Fruit fly (Drosophila melanogaster) whole organism, embryonic: ENCODE measurements around the gene VhaSFD.

Source experiments
- B-H2 ChIP-seq: fragments of 200-800 bp; sonication (Bioruptor generic); optimal IDR thresholded peaks from 2 replicates; lab custom pipeline; 2018; ENCODE audit warnings: missing biosample characterization, mild to moderate bottlenecking, missing genetic modification characterization
- CG10147 ChIP-seq: fragments of 200-800 bp; sonication (Bioruptor generic); optimal IDR thresholded peaks from 2 replicates; lab custom pipeline; 2019; ENCODE audit warnings: missing biosample characterization, mild to moderate bottlenecking, missing genetic modification characterization, moderate library complexity
- CG1024 ChIP-seq: fragments of 200-800 bp; sonication (Bioruptor generic); IDR thresholded peaks from 2 replicates; pipeline ENCODE4 v1.3.6; 2022; ENCODE audit warnings: missing biosample characterization, missing genetic modification characterization
- CG11398 ChIP-seq: fragments of 200-800 bp; sonication (Bioruptor generic); optimal IDR thresholded peaks from 2 replicates; lab custom pipeline; 2016; ENCODE audit warnings: missing biosample characterization, missing genetic modification characterization
- CG13775 ChIP-seq: fragments of 200-800 bp; sonication (Bioruptor generic); optimal IDR thresholded peaks from 3 replicates; lab custom pipeline; 2017; ENCODE audit warnings: missing biosample characterization, mild to moderate bottlenecking, missing genetic modification characterization
- CG1602 ChIP-seq: fragments of 200-800 bp; sonication (Bioruptor generic); optimal IDR thresholded peaks from 3 replicates; lab custom pipeline; 2016; ENCODE audit warnings: missing biosample characterization, missing genetic modification characterization
- CG1603 ChIP-seq: fragments of 200-800 bp; sonication (Bioruptor generic); optimal IDR thresholded peaks from 2 replicates; lab custom pipeline; 2019; ENCODE audit warnings: missing biosample characterization, mild to moderate bottlenecking, missing genetic modification characterization, moderate library complexity
- CG1832 ChIP-seq: fragments of 200-800 bp; sonication (Bioruptor generic); optimal IDR thresholded peaks from 2 replicates; lab custom pipeline; 2017; ENCODE audit warnings: missing biosample characterization, mild to moderate bottlenecking, missing genetic modification characterization, inconsistent platforms
- CG33557 ChIP-seq: fragments of 200-800 bp; sonication (Bioruptor generic); optimal IDR thresholded peaks from 2 replicates; lab custom pipeline; 2019; ENCODE audit warnings: missing biosample characterization, mild to moderate bottlenecking, missing genetic modification characterization, moderate library complexity
- CG4404 ChIP-seq: fragments of 200-800 bp; sonication (Bioruptor generic); IDR thresholded peaks from 2 replicates; pipeline ENCODE4 v1.3.6; 2022; ENCODE audit warnings: missing biosample characterization, missing genetic modification characterization
- CG5953 ChIP-seq: fragments of 200-800 bp; sonication (Bioruptor generic); IDR thresholded peaks from 2 replicates; pipeline ENCODE4 v1.3.6; 2022; ENCODE audit warnings: missing biosample characterization, missing genetic modification characterization
- CG6272 ChIP-seq: fragments of 200-800 bp; sonication (Bioruptor generic); IDR thresholded peaks from 2 replicates; pipeline ENCODE4 v1.3.6; 2022; ENCODE audit warnings: missing biosample characterization, missing genetic modification characterization
- CG6791 ChIP-seq: fragments of 200-800 bp; sonication (Bioruptor generic); IDR thresholded peaks from 3 replicates; pipeline ENCODE4 v1.3.6; 2022; ENCODE audit warnings: missing biosample characterization, missing genetic modification characterization; ENCODE audit not compliant: partially characterized antibody
- CG8089 ChIP-seq: fragments of 200-800 bp; sonication (Bioruptor generic); optimal IDR thresholded peaks from 3 replicates; lab custom pipeline; 2016; ENCODE audit warnings: missing biosample characterization, missing genetic modification characterization
- CG8359 ChIP-seq: fragments of 200-800 bp; sonication (Bioruptor generic); optimal IDR thresholded peaks from 2 replicates; lab custom pipeline; 2017; ENCODE audit warnings: missing biosample characterization, mild to moderate bottlenecking, missing genetic modification characterization, borderline replicate concordance
- Doc3 ChIP-seq: fragments of 200-800 bp; sonication (Bioruptor generic); IDR thresholded peaks from 3 replicates; pipeline ENCODE4 v1.3.6; 2022; ENCODE audit warnings: missing biosample characterization, missing genetic modification characterization; ENCODE audit not compliant: partially characterized antibody
- Dref ChIP-seq: fragments of 200-800 bp; sonication (Bioruptor generic); IDR thresholded peaks from 2 replicates; pipeline ENCODE4 v1.3.6; 2022; ENCODE audit warnings: missing biosample characterization, missing genetic modification characterization
- E2f2 ChIP-seq: fragments of 200-800 bp; sonication (Bioruptor generic); IDR thresholded peaks from 2 replicates; pipeline ENCODE4 v1.3.6; 2022; ENCODE audit warnings: missing biosample characterization, missing genetic modification characterization
- Eip74EF ChIP-seq, 2 experiments: fragments of 200-800 bp in 1 of 2; fragments of >200 bp in 1 of 2; sonication (Bioruptor generic) in 1 of 2; optimal IDR thresholded peaks; 2 replicates each; lab custom pipeline; 2017 to 2019; ENCODE audit warnings: missing biosample characterization in 2 of 2, missing genetic modification characterization in 2 of 2, mild to moderate bottlenecking in 1 of 2, moderate library complexity in 1 of 2
- Elba2 ChIP-seq: fragments of 200-800 bp; sonication (Bioruptor generic); optimal IDR thresholded peaks from 3 replicates; lab custom pipeline; 2016; ENCODE audit warnings: missing biosample characterization, missing genetic modification characterization
- Fer3 ChIP-seq: fragments of 200-800 bp; sonication (Bioruptor generic); optimal IDR thresholded peaks from 2 replicates; lab custom pipeline; 2018; ENCODE audit warnings: missing biosample characterization, mild to moderate bottlenecking, missing genetic modification characterization, moderate library complexity
- H2.0 ChIP-seq: fragments of 200-800 bp; sonication (Bioruptor generic); IDR thresholded peaks from 2 replicates; pipeline ENCODE4 v1.3.6; 2022; ENCODE audit warnings: missing biosample characterization, missing genetic modification characterization
- Hey ChIP-seq: fragments of 200-800 bp; sonication (Bioruptor generic); optimal IDR thresholded peaks from 3 replicates; lab custom pipeline; 2018; ENCODE audit warnings: missing biosample characterization, mild to moderate bottlenecking, missing genetic modification characterization
- HmgZ ChIP-seq: fragments of 200-800 bp; sonication (Bioruptor generic); optimal IDR thresholded peaks from 2 replicates; lab custom pipeline; 2018; ENCODE audit warnings: missing biosample characterization, mild to moderate bottlenecking, missing genetic modification characterization
- Hr3 ChIP-seq: fragments of 200-800 bp; sonication (Bioruptor generic); optimal IDR thresholded peaks from 3 replicates; lab custom pipeline; 2016; ENCODE audit warnings: missing biosample characterization, missing genetic modification characterization
- Lim3 ChIP-seq: fragments of 200-800 bp; sonication (Bioruptor generic); IDR thresholded peaks from 2 replicates; pipeline ENCODE4 v1.3.6; 2022; ENCODE audit warnings: missing biosample characterization, missing genetic modification characterization
- MESR4 ChIP-seq: fragments of 200-800 bp; sonication (Bioruptor generic); optimal IDR thresholded peaks from 2 replicates; lab custom pipeline; 2018; ENCODE audit warnings: missing biosample characterization, mild to moderate bottlenecking, missing genetic modification characterization, moderate library complexity
- Max ChIP-seq: fragments of 200-800 bp; sonication (Bioruptor generic); optimal IDR thresholded peaks from 2 replicates; lab custom pipeline; 2016; ENCODE audit warnings: missing biosample characterization, mild to moderate bottlenecking, missing genetic modification characterization
- NK7.1 ChIP-seq: fragments of 200-800 bp; sonication (Bioruptor generic); optimal IDR thresholded peaks from 3 replicates; lab custom pipeline; 2016; ENCODE audit warnings: missing biosample characterization, missing genetic modification characterization
- Ptx1 ChIP-seq: fragments of 200-800 bp; sonication (Bioruptor generic); IDR thresholded peaks from 2 replicates; pipeline ENCODE4 v1.3.6; 2022; ENCODE audit warnings: missing biosample characterization, missing genetic modification characterization
- Vsx1 ChIP-seq: fragments of 200-800 bp; sonication (Bioruptor generic); optimal IDR thresholded peaks from 2 replicates; lab custom pipeline; 2017; ENCODE audit warnings: missing biosample characterization, mild to moderate bottlenecking, missing genetic modification characterization, missing genetic modification reagents
- ash1 ChIP-seq: fragments of 200-800 bp; sonication (Bioruptor generic); optimal IDR thresholded peaks from 2 replicates; lab custom pipeline; 2018; ENCODE audit warnings: missing biosample characterization, mild to moderate bottlenecking, missing genetic modification characterization
- ato ChIP-seq: fragments of 200-800 bp; sonication (Bioruptor generic); IDR thresholded peaks from 2 replicates; pipeline ENCODE4 v1.3.6; 2022; ENCODE audit warnings: missing biosample characterization, missing genetic modification characterization; ENCODE audit not compliant: partially characterized antibody
- bcd ChIP-seq: fragments of 200-800 bp; sonication (Bioruptor generic); optimal IDR thresholded peaks from 2 replicates; lab custom pipeline; 2017; ENCODE audit warnings: missing biosample characterization, mild to moderate bottlenecking, missing genetic modification characterization
- cas ChIP-seq: fragments of 200-800 bp; sonication (Bioruptor generic); IDR thresholded peaks from 2 replicates; pipeline ENCODE4 v1.3.6; 2022; ENCODE audit warnings: missing biosample characterization, missing genetic modification characterization
- crol ChIP-seq: fragments of 200-800 bp; sonication (Bioruptor generic); IDR thresholded peaks from 2 replicates; pipeline ENCODE4 v1.3.6; 2022; ENCODE audit warnings: missing biosample characterization, missing genetic modification characterization
- dati ChIP-seq: fragments of 200-800 bp; sonication (Bioruptor generic); IDR thresholded peaks from 2 replicates; pipeline ENCODE4 v1.3.6; 2022; ENCODE audit warnings: missing biosample characterization, missing genetic modification characterization
- eyg ChIP-seq: fragments of 200-800 bp; sonication (Bioruptor generic); optimal IDR thresholded peaks from 3 replicates; lab custom pipeline; 2016; ENCODE audit warnings: missing biosample characterization, missing genetic modification characterization
- fd3F ChIP-seq: fragments of 200-800 bp; sonication (Bioruptor generic); optimal IDR thresholded peaks from 2 replicates; lab custom pipeline; 2018; ENCODE audit warnings: missing biosample characterization, mild to moderate bottlenecking, missing genetic modification characterization, moderate library complexity
- gcm2 ChIP-seq: fragments of 200-800 bp; sonication (Bioruptor generic); optimal IDR thresholded peaks from 2 replicates; lab custom pipeline; 2016; ENCODE audit warnings: missing biosample characterization, missing genetic modification characterization
- grn ChIP-seq: fragments of 200-800 bp; sonication (Bioruptor generic); optimal IDR thresholded peaks from 3 replicates; lab custom pipeline; 2017; ENCODE audit warnings: missing biosample characterization, missing genetic modification characterization
- gsb ChIP-seq: fragments of 200-800 bp; sonication (Bioruptor generic); IDR thresholded peaks from 2 replicates; pipeline ENCODE4 v1.3.6; 2022; ENCODE audit warnings: missing biosample characterization, missing genetic modification characterization
- gsb-n ChIP-seq: fragments of 200-800 bp; sonication (Bioruptor generic); optimal IDR thresholded peaks from 3 replicates; lab custom pipeline; 2018; ENCODE audit warnings: missing biosample characterization, mild to moderate bottlenecking, missing genetic modification characterization
- ind ChIP-seq: fragments of 200-800 bp; sonication (Bioruptor generic); optimal IDR thresholded peaks from 3 replicates; lab custom pipeline; 2016; ENCODE audit warnings: missing biosample characterization, missing genetic modification characterization
- jumu ChIP-seq: fragments of 200-800 bp; sonication (Bioruptor generic); optimal IDR thresholded peaks from 3 replicates; lab custom pipeline; 2016; ENCODE audit warnings: missing biosample characterization, missing genetic modification characterization
- pb ChIP-seq: fragments of 200-800 bp; sonication (Bioruptor generic); optimal IDR thresholded peaks from 3 replicates; lab custom pipeline; 2016; ENCODE audit warnings: missing biosample characterization, missing genetic modification characterization
- pum ChIP-seq: fragments of 200-800 bp; sonication (Bioruptor generic); optimal IDR thresholded peaks from 2 replicates; lab custom pipeline; 2016; ENCODE audit warnings: missing biosample characterization, missing genetic modification characterization
- rib ChIP-seq: fragments of 200-800 bp; sonication (Bioruptor generic); IDR thresholded peaks from 2 replicates; pipeline ENCODE4 v1.3.6; 2022; ENCODE audit warnings: missing biosample characterization, missing genetic modification characterization
- salm ChIP-seq: fragments of 200-800 bp; sonication (Bioruptor generic); optimal IDR thresholded peaks from 2 replicates; lab custom pipeline; 2018; ENCODE audit warnings: missing biosample characterization, mild to moderate bottlenecking, missing genetic modification characterization
- sd ChIP-seq: fragments of 200-800 bp; sonication (Bioruptor generic); optimal IDR thresholded peaks from 3 replicates; lab custom pipeline; 2018; ENCODE audit warnings: missing biosample characterization, mild to moderate bottlenecking, missing genetic modification characterization, moderate library complexity
- slbo ChIP-seq: fragments of 200-800 bp; sonication (Bioruptor generic); IDR thresholded peaks from 2 replicates; pipeline ENCODE4 v1.3.6; 2022; ENCODE audit warnings: missing biosample characterization, missing genetic modification characterization

VhaSFD gene

DNA sequence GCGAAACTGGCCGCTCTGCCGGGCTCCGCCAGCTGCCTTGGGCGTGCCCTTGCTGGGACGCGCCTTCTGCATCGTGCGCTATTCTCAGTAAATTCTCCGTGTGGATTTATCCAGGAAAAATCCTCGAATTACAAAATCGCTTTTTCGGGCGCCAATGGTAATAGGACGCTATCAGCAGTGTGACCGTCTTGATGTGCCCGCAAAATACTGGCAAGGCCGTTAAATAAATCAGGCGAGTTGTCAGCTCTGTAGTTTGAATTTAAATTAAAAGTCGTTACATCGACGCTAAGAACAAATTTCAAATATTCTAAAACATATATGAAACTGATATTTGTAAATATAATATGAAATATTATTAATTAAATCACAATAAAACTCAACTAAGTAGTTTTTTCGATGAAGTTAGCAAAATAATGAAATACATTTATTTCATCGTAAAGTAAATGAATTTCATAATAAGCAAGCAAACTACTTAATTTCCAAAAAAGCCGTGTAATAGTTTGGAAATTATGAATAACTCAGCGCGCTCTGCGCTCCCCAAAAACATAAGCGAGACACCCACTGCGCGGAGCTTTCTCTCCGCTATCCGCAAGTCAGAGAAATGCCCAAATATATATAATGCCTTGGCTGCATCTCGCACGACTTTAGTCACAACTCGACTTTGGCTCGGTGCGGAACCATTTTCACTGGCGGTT lies 10.7 kb upstream of the VhaSFD start, which contains the start of the genes glu and ChLD3 (continued):
- TF ChIP-seq CG11398 (GFP tag; lab: Kevin White, UChicago) (no peak), HmgZ (tag; lab: Kevin White, UChicago) (peak; percentile 20), E2f2 (GFP tag; lab: Robert Waterston, UW) (peak; percentile 88), Dref (GFP tag; lab: Robert Waterston, UW) (no peak), rib (no peak), MESR4 (peak; percentile 43), pb (GFP tag; lab: Kevin White, UChicago) (no peak), ash1 (GFP tag; lab: Kevin White, UChicago) (no peak), NK7.1 (no peak), Fer3 (tag; lab: Kevin White, UChicago) (no peak), CG1832 (no peak), CG6791 (no peak), dati (GFP tag; lab: Robert Waterston, UW) (no peak), CG1024 (GFP tag; lab: Robert Waterston, UW) (no peak), gsb (no peak), CG13775 (no peak), Hr3 (GFP tag; lab: Kevin White, UChicago) (no peak), B-H2 (GFP tag; lab: Kevin White, UChicago) (no peak), cas (no peak), CG33557 (GFP tag; lab: Kevin White, UChicago) (no peak), eyg (GFP tag; lab: Kevin White, UChicago) (no peak), Elba2 (GFP tag; lab: Kevin White, UChicago) (peak; percentile 34), CG1602 (no peak), CG8359 (GFP tag; lab: Kevin White, UChicago) (no peak), Doc3 (no peak), CG5953 (GFP tag; lab: Robert Waterston, UW) (no peak), jumu (peak; percentile 19), Lim3 (no peak), Vsx1 (GFP tag; lab: Kevin White, UChicago) (no peak), grn (GFP tag; lab: Kevin White, UChicago) (no peak), CG1603 (tag; lab: Kevin White, UChicago) (no peak), CG8089 (GFP tag; lab: Kevin White, UChicago) (no peak), gcm2 (GFP tag; lab: Kevin White, UChicago) (no peak), Max (GFP tag; lab: Kevin White, UChicago) (no peak), pum (no peak), CG6272 (no peak), Ptx1 (no peak), CG4404 (GFP tag; lab: Robert Waterston, UW) (no peak), Hey (tag; lab: Kevin White, UChicago) (no peak), ato (GFP tag; lab: Robert Waterston, UW) (no peak), Eip74EF (GFP tag; optimal IDR thresholded peaks at IDR 0.05; lab: Kevin White, UChicago) (no peak), bcd (GFP tag; lab: Kevin White, UChicago) (no peak), H2.0 (GFP tag; lab: Robert Waterston, UW) (no peak), ind (GFP tag; lab: Kevin White, UChicago) (no peak), fd3F (no peak), salm (tag; lab: Kevin White, UChicago) (no peak), slbo (GFP tag; lab: Robert Waterston, UW) (no peak), gsb-n (tag; lab: Kevin White, UChicago) (no peak), sd (tag; lab: Kevin White, UChicago) (no peak), CG10147 (GFP tag; lab: Kevin White, UChicago) (no peak), crol (GFP tag; lab: Robert Waterston, UW) (no peak)
